Worm (Caenorhabditis elegans) whole organism, L1 larva: Measurements from ENCODE around the gene F44E2.6.

Source experiments
- ama-1 ChIP-seq: fragments of 150-350 bp; optimal IDR thresholded peaks from 2 replicates; lab custom pipeline; 2014
- ces-1 ChIP-seq: fragments of 150-350 bp; optimal IDR thresholded peaks from 2 replicates; lab custom pipeline; 2014; ENCODE audit warnings: missing biosample characterization, missing genetic modification reagents, missing genetic modification characterization
- egl-27 ChIP-seq, 2 experiments: fragments of 150-350 bp in 1 of 2; sonication (generic microtip); optimal IDR thresholded peaks; 3 replicates each; lab custom pipeline; 2017 to 2018; ENCODE audit warnings: missing biosample characterization in 2 of 2, missing genetic modification characterization in 2 of 2, missing genetic modification reagents in 2 of 2
- fos-1 ChIP-seq: fragments of 150-350 bp; optimal IDR thresholded peaks from 2 replicates; lab custom pipeline; 2014; ENCODE audit warnings: missing biosample characterization, missing genetic modification characterization
- nhr-11 ChIP-seq: fragments of 150-350 bp; optimal IDR thresholded peaks from 2 replicates; lab custom pipeline; 2014; ENCODE audit warnings: missing biosample characterization, missing genetic modification characterization
- nhr-76 ChIP-seq: sonication (generic microtip); optimal IDR thresholded peaks from 2 replicates; lab custom pipeline; 2017; ENCODE audit warnings: missing biosample characterization, missing genetic modification characterization
- nhr-84 ChIP-seq: sonication (generic microtip); optimal IDR thresholded peaks from 2 replicates; lab custom pipeline; 2017; ENCODE audit warnings: missing biosample characterization, missing genetic modification characterization
- pqm-1 ChIP-seq: sonication (generic microtip); optimal IDR thresholded peaks from 3 replicates; lab custom pipeline; 2017; ENCODE audit warnings: missing biosample characterization, missing genetic modification characterization
- snpc-4 ChIP-seq: fragments of 150-350 bp; optimal IDR thresholded peaks from 2 replicates; lab custom pipeline; 2014; ENCODE audit warnings: missing biosample characterization, missing genetic modification characterization
- zag-1 ChIP-seq: fragments of 150-350 bp; optimal IDR thresholded peaks from 2 replicates; lab custom pipeline; 2014; ENCODE audit warnings: missing biosample characterization, missing genetic modification characterization
- ztf-11 ChIP-seq, 2 experiments: sonication (generic microtip); optimal IDR thresholded peaks; 2 replicates each; lab custom pipeline; 2016 to 2017; ENCODE audit warnings: missing genetic modification characterization in 2 of 2, missing biosample characterization in 1 of 2, missing compliant biosample characterization in 1 of 2

DNA sequence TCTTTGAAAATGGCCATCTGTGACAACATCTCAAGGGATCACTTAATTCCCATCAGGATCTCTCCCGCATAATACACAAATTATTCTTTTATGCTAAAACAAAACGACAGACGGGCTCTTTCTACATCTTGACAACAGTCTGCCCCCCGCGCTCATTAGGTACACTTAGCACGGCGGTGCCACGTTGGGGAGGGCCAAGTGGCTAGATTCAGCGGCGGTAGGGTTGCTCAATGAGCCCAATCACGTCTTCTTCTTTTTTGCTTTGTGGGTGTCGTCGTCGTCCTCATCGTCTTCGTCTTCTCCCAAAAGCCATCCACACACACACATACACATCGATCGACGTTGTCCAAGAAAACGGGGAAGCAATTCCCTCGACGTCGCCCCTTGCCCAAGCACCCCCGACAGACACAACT is 28.0 kb upstream of the F44E2.6 start:
- TF ChIP-seq egl-27 (tag; optimal IDR thresholded peaks at IDR 0.05; lab: Kevin White, UChicago), result no peak
- no peak for TF ChIP-seq ztf-11 (tag; optimal IDR thresholded peaks at IDR 0.05; lab: Kevin White, UChicago)
- TF ChIP-seq snpc-4 (tag; lab: Kevin White, UChicago), result no peak
- TF ChIP-seq pqm-1 (tag; lab: Kevin White, UChicago), result no peak
- no peak for TF ChIP-seq nhr-76 (tag; lab: Kevin White, UChicago)
- TF ChIP-seq ama-1 (lab: Kevin White, UChicago), result no peak
- TF ChIP-seq zag-1 (tag; lab: Kevin White, UChicago), result no peak
- TF ChIP-seq fos-1 (tag; lab: Kevin White, UChicago), result no peak
- no peak for TF ChIP-seq nhr-84 (tag; lab: Kevin White, UChicago)
- no peak for TF ChIP-seq ces-1 (GFP tag; lab: Kevin White, UChicago)
- TF ChIP-seq nhr-11 (tag; lab: Kevin White, UChicago), result no peak
